Fruit fly (Drosophila melanogaster) whole organism, embryonic: Measurements from ENCODE around the gene CycG.

Source experiments
- Ada2b ChIP-seq: fragments of 200-800 bp; sonication (Bioruptor generic); IDR thresholded peaks from 2 replicates; pipeline ENCODE4 v1.3.6; 2022; ENCODE audit warnings: missing biosample characterization, missing genetic modification characterization
- B-H1 ChIP-seq: fragments of 200-800 bp; sonication (Bioruptor generic); IDR thresholded peaks from 3 replicates; pipeline ENCODE4 v1.3.6; 2022; ENCODE audit warnings: missing biosample characterization, missing genetic modification characterization
- Blimp-1 ChIP-seq: fragments of 200-800 bp; sonication (Bioruptor generic); optimal IDR thresholded peaks from 3 replicates; lab custom pipeline; 2018; ENCODE audit warnings: missing biosample characterization, missing genetic modification characterization, mild to moderate bottlenecking, moderate library complexity, missing genetic modification reagents
- BtbVII ChIP-seq: fragments of 200-800 bp; sonication (Bioruptor generic); optimal IDR thresholded peaks from 3 replicates; lab custom pipeline; 2017; ENCODE audit warnings: missing biosample characterization, mild to moderate bottlenecking, missing genetic modification characterization
- CG10274 ChIP-seq: fragments of 200-800 bp; sonication (Bioruptor generic); optimal IDR thresholded peaks from 3 replicates; lab custom pipeline; 2017; ENCODE audit warnings: missing biosample characterization, mild to moderate bottlenecking, missing genetic modification characterization
- CG11085 ChIP-seq: fragments of 200-800 bp; sonication (Bioruptor generic); IDR thresholded peaks from 2 replicates; pipeline ENCODE4 v1.3.6; 2022; ENCODE audit warnings: missing biosample characterization, missing genetic modification characterization
- CG12299 ChIP-seq: fragments of 200-800 bp; sonication (Bioruptor generic); optimal IDR thresholded peaks from 2 replicates; lab custom pipeline; 2018; ENCODE audit warnings: missing biosample characterization, mild to moderate bottlenecking, missing genetic modification characterization
- CG12391 ChIP-seq: fragments of 200-800 bp; sonication (Bioruptor generic); optimal IDR thresholded peaks from 3 replicates; lab custom pipeline; 2018; ENCODE audit warnings: missing biosample characterization, mild to moderate bottlenecking, missing genetic modification characterization, moderate library complexity
- CG12659 ChIP-seq: fragments of 200-800 bp; sonication (Bioruptor generic); optimal IDR thresholded peaks from 3 replicates; lab custom pipeline; 2017; ENCODE audit warnings: mild to moderate bottlenecking, missing biosample characterization, missing genetic modification reagents, missing genetic modification characterization
- CG13296 ChIP-seq: fragments of 200-800 bp; sonication (Bioruptor generic); optimal IDR thresholded peaks from 3 replicates; lab custom pipeline; 2018; ENCODE audit warnings: missing biosample characterization, mild to moderate bottlenecking, missing genetic modification characterization
- CG14441 ChIP-seq: fragments of 200-800 bp; sonication (Bioruptor generic); IDR thresholded peaks from 2 replicates; pipeline ENCODE4 v1.3.6; 2022; ENCODE audit warnings: missing biosample characterization, missing genetic modification characterization
- CG14667 ChIP-seq: fragments of 200-800 bp; sonication (Bioruptor generic); IDR thresholded peaks from 2 replicates; pipeline ENCODE4 v1.3.6; 2022; ENCODE audit warnings: missing biosample characterization, missing genetic modification characterization
- CG15011 ChIP-seq: fragments of 200-800 bp; sonication (Bioruptor generic); optimal IDR thresholded peaks from 3 replicates; lab custom pipeline; 2018; ENCODE audit warnings: missing biosample characterization, mild to moderate bottlenecking, missing genetic modification characterization
- CG17359 ChIP-seq: fragments of 200-800 bp; sonication (Bioruptor generic); optimal IDR thresholded peaks from 3 replicates; lab custom pipeline; 2018; ENCODE audit warnings: missing biosample characterization, mild to moderate bottlenecking, missing genetic modification characterization, moderate library complexity
- CG18262 ChIP-seq: fragments of 200-800 bp; optimal IDR thresholded peaks from 3 replicates; lab custom pipeline; 2019; ENCODE audit warnings: missing biosample characterization, mild to moderate bottlenecking, missing genetic modification characterization, moderate library complexity
- CG2116 ChIP-seq: fragments of 200-800 bp; sonication (Bioruptor generic); optimal IDR thresholded peaks from 3 replicates; lab custom pipeline; 2018; ENCODE audit warnings: missing biosample characterization, mild to moderate bottlenecking, missing genetic modification characterization
- CG2678 ChIP-seq: fragments of 200-800 bp; sonication (Bioruptor generic); optimal IDR thresholded peaks from 3 replicates; lab custom pipeline; 2019; ENCODE audit warnings: missing biosample characterization, mild to moderate bottlenecking, missing genetic modification characterization, moderate library complexity
- CG2889 ChIP-seq: fragments of 200-800 bp; sonication (Bioruptor generic); IDR thresholded peaks from 3 replicates; pipeline ENCODE4 v1.3.6; 2022; ENCODE audit warnings: missing biosample characterization, missing genetic modification characterization
- CG33557 ChIP-seq: fragments of 200-800 bp; sonication (Bioruptor generic); optimal IDR thresholded peaks from 2 replicates; lab custom pipeline; 2019; ENCODE audit warnings: missing biosample characterization, mild to moderate bottlenecking, missing genetic modification characterization, moderate library complexity
- CG6654 ChIP-seq: fragments of 200-800 bp; sonication (Bioruptor generic); optimal IDR thresholded peaks from 2 replicates; lab custom pipeline; 2017; ENCODE audit warnings: missing biosample characterization, mild to moderate bottlenecking, missing genetic modification characterization
- CG7987 ChIP-seq: fragments of 200-800 bp; sonication (Bioruptor generic); optimal IDR thresholded peaks from 2 replicates; lab custom pipeline; 2018; ENCODE audit warnings: missing biosample characterization, mild to moderate bottlenecking, missing genetic modification characterization, moderate library complexity
- Camta ChIP-seq: fragments of 200-800 bp; sonication (Bioruptor generic); optimal IDR thresholded peaks from 2 replicates; lab custom pipeline; 2016; ENCODE audit warnings: missing biosample characterization, missing genetic modification characterization
- D ChIP-seq, 2 experiments: fragments of 200-800 bp in 1 of 2; fragments of >200 bp in 1 of 2; sonication (Bioruptor generic) in 1 of 2; optimal IDR thresholded peaks; 2 replicates in 1 of 2; 3 replicates in 1 of 2; lab custom pipeline; 2017; ENCODE audit warnings: mild to moderate bottlenecking in 1 of 2, missing biosample characterization in 1 of 2, missing genetic modification characterization in 1 of 2, missing genetic modification reagents in 1 of 2
- Dfd ChIP-seq, 2 experiments: fragments of >200 bp; optimal IDR thresholded peaks; 2 replicates each; lab custom pipeline; 2017; ENCODE audit warnings: missing biosample characterization in 2 of 2, missing genetic modification characterization in 2 of 2
- Fer3 ChIP-seq: fragments of 200-800 bp; sonication (Bioruptor generic); optimal IDR thresholded peaks from 2 replicates; lab custom pipeline; 2018; ENCODE audit warnings: missing biosample characterization, mild to moderate bottlenecking, missing genetic modification characterization, moderate library complexity
- GATAe ChIP-seq: fragments of 200-800 bp; sonication (Bioruptor generic); conservative IDR thresholded peaks from 2 replicates; pipeline ENCODE4 v1.3.6; 2022; ENCODE audit warnings: missing biosample characterization, missing genetic modification characterization
- H15 ChIP-seq: fragments of 200-800 bp; sonication (Bioruptor generic); IDR thresholded peaks from 3 replicates; pipeline ENCODE4 v1.3.6; 2022; ENCODE audit warnings: missing biosample characterization, missing genetic modification characterization
- HLH4C ChIP-seq: fragments of 200-800 bp; sonication (Bioruptor generic); IDR thresholded peaks from 3 replicates; pipeline ENCODE4 v1.3.6; 2022; ENCODE audit warnings: missing biosample characterization, missing genetic modification characterization; ENCODE audit not compliant: partially characterized antibody
- HLH54F ChIP-seq: fragments of 200-800 bp; sonication (Bioruptor generic); optimal IDR thresholded peaks from 3 replicates; lab custom pipeline; 2016; ENCODE audit warnings: missing biosample characterization, missing genetic modification characterization
- Hr51 ChIP-seq, 2 experiments: fragments of 200-800 bp; sonication (Bioruptor generic); optimal IDR thresholded peaks; 2 replicates in 1 of 2; 3 replicates in 1 of 2; lab custom pipeline; 2016 to 2018; ENCODE audit warnings: missing biosample characterization in 2 of 2, missing genetic modification characterization in 2 of 2, mild to moderate bottlenecking in 1 of 2, moderate library complexity in 1 of 2
- Lhr ChIP-seq: fragments of 200-800 bp; sonication (Bioruptor generic); optimal IDR thresholded peaks from 3 replicates; lab custom pipeline; 2017; ENCODE audit warnings: mild to moderate bottlenecking, missing biosample characterization, missing genetic modification reagents, missing genetic modification characterization
- MESR4 ChIP-seq: fragments of 200-800 bp; sonication (Bioruptor generic); optimal IDR thresholded peaks from 2 replicates; lab custom pipeline; 2018; ENCODE audit warnings: missing biosample characterization, mild to moderate bottlenecking, missing genetic modification characterization, moderate library complexity
- Max ChIP-seq: fragments of 200-800 bp; sonication (Bioruptor generic); optimal IDR thresholded peaks from 2 replicates; lab custom pipeline; 2016; ENCODE audit warnings: missing biosample characterization, mild to moderate bottlenecking, missing genetic modification characterization
- NC2α ChIP-seq: fragments of 200-800 bp; sonication (Bioruptor generic); optimal IDR thresholded peaks from 2 replicates; lab custom pipeline; 2016; ENCODE audit warnings: missing biosample characterization, missing genetic modification characterization
- Rfx ChIP-seq: fragments of 200-800 bp; sonication (Bioruptor generic); IDR thresholded peaks from 2 replicates; pipeline ENCODE4 v1.3.6; 2022; ENCODE audit warnings: missing biosample characterization, missing genetic modification characterization
- Stat92E ChIP-seq, 3 experiments: fragments of >200 bp in 2 of 3; fragments of 200-800 bp in 1 of 3; sonication (Bioruptor generic) in 1 of 3; optimal IDR thresholded peaks; 2 replicates each; lab custom pipeline; 2017 to 2019; ENCODE audit warnings: missing biosample characterization in 3 of 3, missing genetic modification characterization in 3 of 3, mild to moderate bottlenecking in 1 of 3, moderate library complexity in 1 of 3
- ab ChIP-seq: fragments of 200-800 bp; sonication (Bioruptor generic); optimal IDR thresholded peaks from 2 replicates; lab custom pipeline; 2016; ENCODE audit warnings: missing biosample characterization, missing genetic modification characterization
- bigmax ChIP-seq: fragments of 200-800 bp; sonication (Bioruptor generic); optimal IDR thresholded peaks from 2 replicates; lab custom pipeline; 2018; ENCODE audit warnings: missing biosample characterization, mild to moderate bottlenecking, missing genetic modification characterization
- en ChIP-seq: fragments of 200-800 bp; sonication (Bioruptor generic); optimal IDR thresholded peaks from 2 replicates; lab custom pipeline; 2016; ENCODE audit warnings: missing biosample characterization, missing genetic modification characterization
- eve ChIP-seq, 2 experiments: fragments of >200 bp; optimal IDR thresholded peaks; 2 replicates each; lab custom pipeline; 2017; ENCODE audit warnings: missing biosample characterization in 2 of 2, missing genetic modification characterization in 2 of 2
- h ChIP-seq: fragments of >200 bp; optimal IDR thresholded peaks from 2 replicates; lab custom pipeline; 2017
- jigr1 ChIP-seq: fragments of 200-800 bp; sonication (Bioruptor generic); IDR thresholded peaks from 3 replicates; pipeline ENCODE4 v1.3.6; 2022; ENCODE audit warnings: missing biosample characterization, missing genetic modification characterization
- pita ChIP-seq: fragments of 200-800 bp; sonication (Bioruptor generic); optimal IDR thresholded peaks from 2 replicates; lab custom pipeline; 2017; ENCODE audit warnings: missing biosample characterization, mild to moderate bottlenecking, missing genetic modification characterization
- pzg ChIP-seq: fragments of 200-800 bp; sonication (Bioruptor generic); optimal IDR thresholded peaks from 3 replicates; lab custom pipeline; 2018; ENCODE audit warnings: missing biosample characterization, mild to moderate bottlenecking, missing genetic modification characterization, moderate library complexity
- ro ChIP-seq: fragments of 200-800 bp; sonication (Bioruptor generic); IDR thresholded peaks from 2 replicates; pipeline ENCODE4 v1.3.6; 2022; ENCODE audit warnings: missing biosample characterization, missing genetic modification characterization
- sens-2 ChIP-seq: fragments of 200-800 bp; sonication (Bioruptor generic); IDR thresholded peaks from 2 replicates; pipeline ENCODE4 v1.3.6; 2022; ENCODE audit warnings: missing biosample characterization, missing genetic modification characterization
- seq ChIP-seq: fragments of 200-800 bp; sonication (Bioruptor generic); IDR thresholded peaks from 2 replicates; pipeline ENCODE4 v1.3.6; 2022; ENCODE audit warnings: missing biosample characterization, missing genetic modification characterization
- shn ChIP-seq: fragments of 200-800 bp; sonication (Bioruptor generic); optimal IDR thresholded peaks from 3 replicates; lab custom pipeline; 2016; ENCODE audit warnings: missing biosample characterization, missing genetic modification characterization
- toy ChIP-seq: fragments of 200-800 bp; sonication (Bioruptor generic); IDR thresholded peaks from 2 replicates; pipeline ENCODE4 v1.3.6; 2022; ENCODE audit warnings: missing biosample characterization, missing genetic modification characterization

CycG gene

dm6 chr3R:31610639-31611594 lies 1.5 kb downstream of the CycG start, which contains the start of gene Med (continued):
- TF ChIP-seq Hr51 (GFP tag; optimal IDR thresholded peaks at IDR 0.05; lab: Kevin White, UChicago) = no peak
- no peak for TF ChIP-seq HLH54F (GFP tag; lab: Kevin White, UChicago)
- peak; percentile 74 for TF ChIP-seq CG12659 (GFP tag; lab: Kevin White, UChicago)
- no peak for TF ChIP-seq CG7987 (GFP tag; lab: Kevin White, UChicago)
- peak; percentile 79 for TF ChIP-seq MESR4 (GFP tag; lab: Kevin White, UChicago)
- no peak for TF ChIP-seq CG13296 (GFP tag; lab: Kevin White, UChicago)
- peak; percentile 55 for TF ChIP-seq Lhr
- TF ChIP-seq CG33557 (GFP tag; lab: Kevin White, UChicago) = no peak
- no peak for TF ChIP-seq shn (GFP tag; lab: Kevin White, UChicago)
- TF ChIP-seq ro = no peak
- TF ChIP-seq Rfx (GFP tag; lab: Robert Waterston, UW) = no peak
- TF ChIP-seq H15 = no peak
- TF ChIP-seq CG2889 (GFP tag; lab: Robert Waterston, UW) = no peak
- TF ChIP-seq GATAe (GFP tag; lab: Robert Waterston, UW) = no peak
- no peak for TF ChIP-seq jigr1 (GFP tag; lab: Robert Waterston, UW)
- no peak for TF ChIP-seq Blimp-1 (GFP tag; lab: Kevin White, UChicago)
- TF ChIP-seq Ada2b (GFP tag; lab: Robert Waterston, UW) = no peak
- no peak for TF ChIP-seq NC2α
- TF ChIP-seq BtbVII (GFP tag; lab: Kevin White, UChicago) = peak; percentile 13
- no peak for TF ChIP-seq Max (GFP tag; lab: Kevin White, UChicago)
- TF ChIP-seq Dfd (GFP tag; optimal IDR thresholded peaks at IDR 0.05; lab: Kevin White, UChicago) = no peak
- peak in 1 of 3 experiments; percentile 58 for TF ChIP-seq Stat92E (GFP tag; optimal IDR thresholded peaks at IDR 0.05; lab: Kevin White, UChicago)
- no peak for TF ChIP-seq CG2678 (tag; lab: Kevin White, UChicago)
- no peak for TF ChIP-seq CG6654 (GFP tag; lab: Kevin White, UChicago)
- no peak for TF ChIP-seq CG17359 (tag; lab: Kevin White, UChicago)
- TF ChIP-seq CG10274 (GFP tag; lab: Kevin White, UChicago) = no peak
- TF ChIP-seq CG12299 (tag; lab: Kevin White, UChicago) = no peak
- no peak for TF ChIP-seq HLH4C (GFP tag; lab: Robert Waterston, UW)
- peak; percentile 22 for TF ChIP-seq CG18262
- TF ChIP-seq Camta = no peak
- no peak for TF ChIP-seq CG11085 (GFP tag; lab: Robert Waterston, UW)
- TF ChIP-seq B-H1 (GFP tag; lab: Robert Waterston, UW) = no peak
- no peak for TF ChIP-seq CG14667 (GFP tag; lab: Robert Waterston, UW)
- no peak for TF ChIP-seq bigmax
- TF ChIP-seq sens-2 (GFP tag; lab: Robert Waterston, UW) = no peak
- TF ChIP-seq CG2116 (GFP tag; lab: Kevin White, UChicago) = peak; percentile 51
- no peak for TF ChIP-seq ab (GFP tag; lab: Kevin White, UChicago)
- TF ChIP-seq CG14441 = no peak
- no peak for TF ChIP-seq en
- TF ChIP-seq pzg (GFP tag; lab: Kevin White, UChicago) = peak; percentile 89
- TF ChIP-seq h (lab: Kevin White, UChicago) = no peak
- peak; percentile 58 for TF ChIP-seq D (optimal IDR thresholded peaks at IDR 0.05; lab: Kevin White, UChicago)
- no peak for TF ChIP-seq D (GFP tag; optimal IDR thresholded peaks at IDR 0.05; lab: Kevin White, UChicago)
- TF ChIP-seq CG15011 (GFP tag; lab: Kevin White, UChicago) = no peak
- no peak for TF ChIP-seq CG12391
- TF ChIP-seq pita (GFP tag; lab: Kevin White, UChicago) = no peak
- TF ChIP-seq Fer3 (tag; lab: Kevin White, UChicago) = no peak
- TF ChIP-seq toy (GFP tag; lab: Robert Waterston, UW) = no peak
- no peak for TF ChIP-seq seq (GFP tag; lab: Robert Waterston, UW)
- no peak for TF ChIP-seq eve (GFP tag; optimal IDR thresholded peaks at IDR 0.05; lab: Kevin White, UChicago)
